Worm (Caenorhabditis elegans) whole organism, L4 larva: ENCODE measurements around the gene ZK402.2.

Experiments used
- F26F4.8 ChIP-seq: fragments of 200-800 bp; sonication (Bioruptor generic); conservative IDR thresholded peaks from 2 replicates; pipeline ENCODE4 v1.3.6; 2022; ENCODE audit warnings: missing genetic modification characterization, missing compliant biosample characterization
- F37D6.2 ChIP-seq: sonication (generic microtip); optimal IDR thresholded peaks from 2 replicates; lab custom pipeline; 2016; ENCODE audit warnings: mild to moderate bottlenecking, missing genetic modification characterization, missing compliant biosample characterization
- F49E8.2 ChIP-seq: sonication (generic microtip); optimal IDR thresholded peaks from 2 replicates; lab custom pipeline; 2016; ENCODE audit warnings: missing compliant biosample characterization, mild to moderate bottlenecking, missing genetic modification characterization, borderline replicate concordance
- Y105C5A.15 ChIP-seq: fragments of 200-800 bp; sonication (Bioruptor generic); IDR thresholded peaks from 2 replicates; pipeline ENCODE4 v1.3.6; 2022; ENCODE audit warnings: missing genetic modification characterization, missing compliant biosample characterization
- Y48G9A.11 ChIP-seq: fragments of 200-800 bp; sonication (Bioruptor generic); IDR thresholded peaks from 2 replicates; pipeline ENCODE4 v1.3.6; 2022; ENCODE audit warnings: missing genetic modification reagents, missing genetic modification characterization, missing compliant biosample characterization
- Y5F2A.4 ChIP-seq: fragments of 200-800 bp; sonication (Bioruptor generic); optimal IDR thresholded peaks from 2 replicates; lab custom pipeline; 2018; ENCODE audit warnings: mild to moderate bottlenecking, missing genetic modification characterization, missing compliant biosample characterization
- ZK337.2 ChIP-seq: fragments of 200-800 bp; sonication (Bioruptor generic); IDR thresholded peaks from 2 replicates; pipeline ENCODE4 v1.3.6; 2022; ENCODE audit warnings: missing genetic modification reagents, missing genetic modification characterization, missing compliant biosample characterization
- ZK546.5 ChIP-seq, 2 experiments: sonication (generic microtip); optimal IDR thresholded peaks; 2 replicates each; lab custom pipeline; 2017; ENCODE audit warnings: missing biosample characterization in 2 of 2, missing genetic modification characterization in 2 of 2
- ama-1 ChIP-seq: fragments of 150-350 bp; optimal IDR thresholded peaks from 2 replicates; lab custom pipeline; 2014; ENCODE audit warnings: inconsistent platforms, mixed read lengths
- ceh-20 ChIP-seq: fragments of 200-800 bp; sonication (Bioruptor generic); IDR thresholded peaks from 2 replicates; pipeline ENCODE4 v1.3.6; 2022; ENCODE audit warnings: missing genetic modification reagents, missing genetic modification characterization, missing compliant biosample characterization
- ceh-28 ChIP-seq: fragments of 150-350 bp; optimal IDR thresholded peaks from 2 replicates; lab custom pipeline; 2014; ENCODE audit warnings: missing biosample characterization, missing genetic modification reagents, missing genetic modification characterization
- ceh-44 ChIP-seq: fragments of 200-800 bp; sonication (Bioruptor generic); IDR thresholded peaks from 2 replicates; pipeline ENCODE4 v1.3.6; 2022; ENCODE audit warnings: missing genetic modification reagents, missing genetic modification characterization, missing compliant biosample characterization
- ces-1 ChIP-seq: fragments of 150-350 bp; sonication (generic microtip); optimal IDR thresholded peaks from 4 replicates; lab custom pipeline; 2014; ENCODE audit warnings: missing biosample characterization, missing genetic modification reagents, missing genetic modification characterization
- ctbp-1 ChIP-seq: fragments of 200-800 bp; sonication (Bioruptor generic); IDR thresholded peaks from 2 replicates; pipeline ENCODE4 v1.3.6; 2022; ENCODE audit warnings: missing genetic modification reagents, missing genetic modification characterization, missing compliant biosample characterization
- daf-19 ChIP-seq: fragments of 200-800 bp; sonication (Bioruptor generic); conservative IDR thresholded peaks from 2 replicates; pipeline ENCODE4 v1.3.6; 2022; ENCODE audit warnings: missing genetic modification characterization, missing compliant biosample characterization
- daf-8 ChIP-seq: fragments of 200-800 bp; sonication (Bioruptor generic); IDR thresholded peaks from 2 replicates; pipeline ENCODE4 v1.3.6; 2022; ENCODE audit warnings: missing genetic modification characterization, missing compliant biosample characterization
- dmd-8 ChIP-seq: fragments of 200-800 bp; sonication (Bioruptor generic); IDR thresholded peaks from 2 replicates; pipeline ENCODE4 v1.3.6; 2022; ENCODE audit warnings: missing genetic modification characterization, missing compliant biosample characterization
- dmd-9 ChIP-seq: fragments of 200-800 bp; sonication (Bioruptor generic); IDR thresholded peaks from 2 replicates; pipeline ENCODE4 v1.3.6; 2022; ENCODE audit warnings: missing genetic modification reagents, missing genetic modification characterization, missing compliant biosample characterization
- dpl-1 ChIP-seq: fragments of 150-350 bp; optimal IDR thresholded peaks from 2 replicates; lab custom pipeline; 2014; ENCODE audit warnings: missing biosample characterization, missing genetic modification reagents, missing genetic modification characterization
- egl-27 ChIP-seq: sonication (generic microtip); optimal IDR thresholded peaks from 3 replicates; lab custom pipeline; 2017; ENCODE audit warnings: missing biosample characterization, missing genetic modification reagents, missing genetic modification characterization
- fkh-10 ChIP-seq: fragments of 150-350 bp; optimal IDR thresholded peaks from 2 replicates; lab custom pipeline; 2014; ENCODE audit warnings: missing biosample characterization, missing genetic modification reagents, missing genetic modification characterization
- hmg-1.1 ChIP-seq: fragments of 200-800 bp; sonication (Bioruptor generic); IDR thresholded peaks from 2 replicates; pipeline ENCODE4 v1.3.6; 2022; ENCODE audit warnings: missing genetic modification reagents, missing genetic modification characterization, missing compliant biosample characterization
- jun-1 ChIP-seq: fragments of 150-350 bp; optimal IDR thresholded peaks from 2 replicates; lab custom pipeline; 2014; ENCODE audit warnings: missing biosample characterization, missing genetic modification reagents, missing genetic modification characterization
- lin-39 ChIP-seq: fragments of 150-350 bp; optimal IDR thresholded peaks from 2 replicates; lab custom pipeline; 2014; ENCODE audit warnings: missing biosample characterization, missing genetic modification reagents, missing genetic modification characterization
- lir-3 ChIP-seq: sonication (generic microtip); optimal IDR thresholded peaks from 2 replicates; lab custom pipeline; 2016; ENCODE audit warnings: mild to moderate bottlenecking, missing genetic modification characterization, missing compliant biosample characterization
- lsy-2 ChIP-seq, 2 experiments: fragments of 150-350 bp in 1 of 2; sonication (generic microtip) in 1 of 2; optimal IDR thresholded peaks; 2 replicates each; lab custom pipeline; 2014 to 2017; ENCODE audit warnings: missing biosample characterization in 2 of 2, missing genetic modification characterization in 2 of 2
- madf-9 ChIP-seq: fragments of 200-800 bp; sonication (Bioruptor generic); conservative IDR thresholded peaks from 2 replicates; pipeline ENCODE4 v1.3.6; 2022; ENCODE audit warnings: missing genetic modification reagents, missing genetic modification characterization, missing compliant biosample characterization
- mep-1 ChIP-seq: fragments of 150-350 bp; sonication (generic microtip); optimal IDR thresholded peaks from 3 replicates; lab custom pipeline; 2014; ENCODE audit warnings: missing biosample characterization, missing genetic modification characterization
- mxl-2 ChIP-seq: fragments of 200-800 bp; sonication (Bioruptor generic); conservative IDR thresholded peaks from 2 replicates; pipeline ENCODE4 v1.3.6; 2022; ENCODE audit warnings: missing genetic modification reagents, missing genetic modification characterization, missing compliant biosample characterization
- mxl-3 ChIP-seq: fragments of 200-800 bp; sonication (Bioruptor generic); optimal IDR thresholded peaks from 2 replicates; lab custom pipeline; 2018; ENCODE audit warnings: mild to moderate bottlenecking, missing genetic modification characterization, missing compliant biosample characterization
- nhr-102 ChIP-seq: sonication (generic microtip); optimal IDR thresholded peaks from 2 replicates; lab custom pipeline; 2016; ENCODE audit warnings: mild to moderate bottlenecking, missing genetic modification characterization, moderate library complexity, missing compliant biosample characterization
- nhr-111 ChIP-seq: fragments of 200-800 bp; sonication (Bioruptor generic); optimal IDR thresholded peaks from 2 replicates; lab custom pipeline; 2018; ENCODE audit warnings: mild to moderate bottlenecking, missing genetic modification characterization, missing compliant biosample characterization
- nhr-25 ChIP-seq: sonication (generic microtip); optimal IDR thresholded peaks from 2 replicates; lab custom pipeline; 2017; ENCODE audit warnings: missing genetic modification characterization, mild to moderate bottlenecking, missing compliant biosample characterization, antibody characterized with exemption, moderate library complexity, borderline replicate concordance; ENCODE audit not compliant: insufficient read depth
- nhr-28 ChIP-seq: fragments of 150-350 bp; optimal IDR thresholded peaks from 2 replicates; lab custom pipeline; 2014; ENCODE audit warnings: missing biosample characterization, missing genetic modification characterization
- nhr-48 ChIP-seq: sonication (generic microtip); optimal IDR thresholded peaks from 2 replicates; lab custom pipeline; 2016; ENCODE audit warnings: mild to moderate bottlenecking, missing genetic modification characterization, missing compliant biosample characterization
- nhr-76 ChIP-seq: fragments of 150-350 bp; optimal IDR thresholded peaks from 2 replicates; lab custom pipeline; 2014; ENCODE audit warnings: missing biosample characterization, missing genetic modification characterization
- nhr-77 ChIP-seq: fragments of 150-350 bp; optimal IDR thresholded peaks from 2 replicates; lab custom pipeline; 2014; ENCODE audit warnings: missing biosample characterization, missing genetic modification characterization
- php-3 ChIP-seq: fragments of 200-800 bp; sonication (Bioruptor generic); IDR thresholded peaks from 2 replicates; pipeline ENCODE4 v1.3.6; 2022; ENCODE audit warnings: missing genetic modification reagents, missing genetic modification characterization, missing compliant biosample characterization
- pqm-1 ChIP-seq: sonication (generic microtip); optimal IDR thresholded peaks from 2 replicates; lab custom pipeline; 2017; ENCODE audit warnings: missing biosample characterization, missing genetic modification characterization
- set-16 ChIP-seq: fragments of 200-800 bp; sonication (Bioruptor generic); IDR thresholded peaks from 2 replicates; pipeline ENCODE4 v1.3.6; 2022; ENCODE audit warnings: missing genetic modification reagents, missing genetic modification characterization, missing compliant biosample characterization
- skn-1 ChIP-seq: fragments of 150-350 bp; optimal IDR thresholded peaks from 2 replicates; lab custom pipeline; 2014; ENCODE audit warnings: missing biosample characterization, missing genetic modification characterization
- snpc-1.2 ChIP-seq: fragments of 200-800 bp; sonication (Bioruptor generic); IDR thresholded peaks from 2 replicates; pipeline ENCODE4 v1.3.6; 2022; ENCODE audit warnings: missing genetic modification reagents, missing genetic modification characterization, missing compliant biosample characterization
- snpc-4 ChIP-seq: fragments of 150-350 bp; optimal IDR thresholded peaks from 2 replicates; lab custom pipeline; 2014; ENCODE audit warnings: missing biosample characterization, missing genetic modification characterization
- unc-130 ChIP-seq: sonication (generic microtip); optimal IDR thresholded peaks from 2 replicates; lab custom pipeline; 2016; ENCODE audit warnings: missing genetic modification reagents, missing genetic modification characterization, missing compliant biosample characterization
- zag-1 ChIP-seq: fragments of 150-350 bp; optimal IDR thresholded peaks from 2 replicates; lab custom pipeline; 2014; ENCODE audit warnings: missing biosample characterization, missing genetic modification characterization
- zfp-2 ChIP-seq: sonication (generic microtip); optimal IDR thresholded peaks from 2 replicates; lab custom pipeline; 2016; ENCODE audit warnings: mild to moderate bottlenecking, missing genetic modification characterization, missing compliant biosample characterization
- zfp-3 ChIP-seq: fragments of 200-800 bp; sonication (Bioruptor generic); conservative IDR thresholded peaks from 2 replicates; pipeline ENCODE4 v1.3.6; 2022; ENCODE audit warnings: missing genetic modification reagents, missing genetic modification characterization, missing compliant biosample characterization
- zip-2 ChIP-seq: fragments of 150-350 bp; optimal IDR thresholded peaks from 2 replicates; lab custom pipeline; 2014; ENCODE audit warnings: missing biosample characterization, missing genetic modification characterization
- ztf-11 ChIP-seq: fragments of 150-350 bp; optimal IDR thresholded peaks from 2 replicates; lab custom pipeline; 2014; ENCODE audit warnings: missing biosample characterization, missing genetic modification characterization
- ztf-7 ChIP-seq: fragments of 150-350 bp; optimal IDR thresholded peaks from 2 replicates; lab custom pipeline; 2014; ENCODE audit warnings: missing biosample characterization, missing genetic modification characterization

ZK402.2 gene

DNA sequence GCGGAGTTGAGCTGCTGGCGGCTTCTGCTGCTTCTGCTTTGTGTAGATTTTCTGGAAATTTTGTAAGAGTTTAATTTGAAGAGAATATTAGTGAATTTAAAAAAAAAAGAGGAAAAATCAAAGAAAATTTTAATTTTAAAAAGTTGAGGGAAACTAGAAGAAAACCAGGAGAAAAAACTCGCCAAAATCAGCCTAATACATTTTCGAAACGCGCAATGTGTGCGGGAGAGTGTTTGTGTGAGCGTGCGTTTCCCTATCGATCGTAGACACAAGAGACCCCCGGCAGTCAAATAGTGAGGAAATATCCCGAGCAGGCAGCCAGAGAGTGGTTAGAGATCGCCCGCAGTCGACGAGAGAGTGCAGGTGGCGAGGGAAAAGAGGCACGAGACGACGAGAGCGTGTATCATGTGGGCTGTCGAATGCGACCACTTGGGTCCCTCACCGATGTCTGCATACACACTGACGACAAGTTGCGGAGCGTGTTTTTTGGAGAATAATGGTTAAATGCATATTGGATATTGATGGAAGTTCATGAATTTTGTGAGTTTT is 43.1 kb downstream of the ZK402.2 start, which contains the start of gene zfp-3 (continued):
- TF ChIP-seq ces-1 (GFP tag; lab: Kevin White, UChicago) (peak; percentile 2), mxl-3 (GFP tag; lab: Kevin White, UChicago) (peak; percentile 90), daf-19 (GFP tag; lab: Robert Waterston, UW) (0 out of 2 replicates have a peak, but pooled peaks have one; percentile 60), lir-3 (peak; percentile 45), snpc-4 (tag; lab: Kevin White, UChicago) (no peak), php-3 (0 out of 2 replicates have a peak, but pooled peaks have one; percentile 44), F26F4.8 (GFP tag; lab: Robert Waterston, UW) (no peak), ceh-44 (no peak), zfp-3 (GFP tag; lab: Robert Waterston, UW) (peak; percentile 71; the same call in 1 of the 2 replicates), nhr-102 (tag; lab: Kevin White, UChicago) (peak; percentile 86), nhr-25 (tag; lab: Kevin White, UChicago) (peak; percentile 87), Y48G9A.11 (GFP tag; lab: Robert Waterston, UW) (no peak), dpl-1 (GFP tag; lab: Kevin White, UChicago) (peak; percentile 72), F37D6.2 (tag; lab: Kevin White, UChicago) (peak; percentile 85), nhr-77 (tag; lab: Kevin White, UChicago) (peak; percentile 88), zip-2 (tag; lab: Kevin White, UChicago) (no peak), ceh-28 (tag; lab: Kevin White, UChicago) (peak; percentile 72), ztf-11 (tag; lab: Kevin White, UChicago) (no peak), Y5F2A.4 (peak; percentile 41), ztf-7 (peak; percentile 83), nhr-111 (GFP tag; lab: Kevin White, UChicago) (no peak), hmg-1.1 (GFP tag; lab: Robert Waterston, UW) (peak; percentile 96), jun-1 (tag; lab: Kevin White, UChicago) (peak; percentile 89), Y105C5A.15 (GFP tag; lab: Robert Waterston, UW) (0 out of 2 replicates have a peak, but pooled peaks have one; percentile 31), lsy-2 (tag; optimal IDR thresholded peaks at IDR 0.05; lab: Kevin White, UChicago) (peak; percentile 81 to 93), snpc-1.2 (no peak), ctbp-1 (peak; percentile 95), mxl-2 (GFP tag; lab: Robert Waterston, UW) (no peak), unc-130 (no peak), zfp-2 (tag; lab: Kevin White, UChicago) (peak; percentile 65), nhr-28 (tag; lab: Kevin White, UChicago) (peak; percentile 82), mep-1 (tag; lab: Kevin White, UChicago) (peak; percentile 97), egl-27 (tag; lab: Kevin White, UChicago) (no peak), ZK546.5 (tag; optimal IDR thresholded peaks at IDR 0.05; lab: Kevin White, UChicago) (peak in 1 of 2 experiments; percentile 59), F49E8.2 (tag; lab: Kevin White, UChicago) (no peak), ZK337.2 (GFP tag; lab: Robert Waterston, UW) (0 out of 2 replicates have a peak, but pooled peaks have one; percentile 47), madf-9 (peak; percentile 81), ama-1 (lab: Kevin White, UChicago) (peak; percentile 7), zag-1 (tag; lab: Kevin White, UChicago) (peak; percentile 58), daf-8 (GFP tag; lab: Robert Waterston, UW) (no peak), nhr-48 (peak; percentile 85), set-16 (GFP tag; lab: Robert Waterston, UW) (peak; percentile 91), pqm-1 (tag; lab: Kevin White, UChicago) (no peak), dmd-8 (GFP tag; lab: Robert Waterston, UW) (0 out of 2 replicates have a peak, but pooled peaks have one; percentile 17), lin-39 (tag; lab: Kevin White, UChicago) (no peak), skn-1 (tag; lab: Kevin White, UChicago) (peak; percentile 6), fkh-10 (GFP tag; lab: Kevin White, UChicago) (peak; percentile 95), ceh-20 (GFP tag; lab: Robert Waterston, UW) (peak; percentile 94), dmd-9 (GFP tag; lab: Robert Waterston, UW) (peak; percentile 77), nhr-76 (tag; lab: Kevin White, UChicago) (no peak)
